Worm (Caenorhabditis elegans) whole organism, young adult: ENCODE results near the gene sri-78.

Experiments used
- B0019.2 ChIP-seq: fragments of 200-800 bp; sonication (Bioruptor generic); conservative IDR thresholded peaks from 2 replicates; pipeline ENCODE4 v1.3.6; 2022; ENCODE audit warnings: missing genetic modification reagents, missing genetic modification characterization, missing compliant biosample characterization
- B0261.1 ChIP-seq: sonication (generic microtip); optimal IDR thresholded peaks from 2 replicates; lab custom pipeline; 2016; ENCODE audit warnings: mild to moderate bottlenecking, missing genetic modification characterization, moderate library complexity, missing compliant biosample characterization
- F39B2.1 ChIP-seq: fragments of 200-800 bp; sonication (Bioruptor generic); IDR thresholded peaks from 2 replicates; pipeline ENCODE4 v1.3.6; 2022; ENCODE audit warnings: missing genetic modification reagents, missing genetic modification characterization, missing compliant biosample characterization
- F57A8.1 ChIP-seq: fragments of 200-800 bp; sonication (Bioruptor generic); optimal IDR thresholded peaks from 2 replicates; lab custom pipeline; 2018; ENCODE audit warnings: mild to moderate bottlenecking, missing genetic modification characterization, moderate library complexity, missing compliant biosample characterization
- aptf-3 ChIP-seq: fragments of 200-800 bp; sonication (Bioruptor generic); IDR thresholded peaks from 2 replicates; pipeline ENCODE4 v1.3.6; 2022; ENCODE audit warnings: missing genetic modification characterization, missing compliant biosample characterization
- cebp-1 ChIP-seq, 2 experiments: fragments of 200-800 bp in 1 of 2; sonication (Bioruptor generic) in 1 of 2; sonication (generic microtip) in 1 of 2; IDR thresholded peaks in 1 of 2; optimal IDR thresholded peaks in 1 of 2; 2 replicates each; pipeline versions ENCODE4 v1.3.6 to Lab custom; 2017 to 2022; ENCODE audit warnings: missing compliant biosample characterization in 2 of 2, missing genetic modification characterization in 2 of 2, mild to moderate bottlenecking in 1 of 2, missing genetic modification reagents in 1 of 2, moderate library complexity in 1 of 2
- madf-10 ChIP-seq: sonication (generic microtip); optimal IDR thresholded peaks from 2 replicates; lab custom pipeline; 2016; ENCODE audit warnings: mild to moderate bottlenecking, missing genetic modification characterization, missing compliant biosample characterization
- nfya-1 ChIP-seq: sonication (generic microtip); optimal IDR thresholded peaks from 2 replicates; lab custom pipeline; 2017; ENCODE audit warnings: antibody characterized with exemption, missing compliant biosample characterization, missing genetic modification characterization, borderline replicate concordance; ENCODE audit not compliant: insufficient read depth
- sea-2 ChIP-seq: fragments of 200-800 bp; sonication (Bioruptor generic); IDR thresholded peaks from 2 replicates; pipeline ENCODE4 v1.3.6; 2022; ENCODE audit warnings: missing genetic modification characterization, missing compliant biosample characterization
- ztf-22 ChIP-seq: fragments of 200-800 bp; sonication (Bioruptor generic); optimal IDR thresholded peaks from 2 replicates; lab custom pipeline; 2018; ENCODE audit warnings: mild to moderate bottlenecking, missing genetic modification characterization, moderate library complexity, missing compliant biosample characterization
- ztf-28 ChIP-seq: fragments of 200-800 bp; sonication (Bioruptor generic); IDR thresholded peaks from 2 replicates; pipeline ENCODE4 v1.3.6; 2022; ENCODE audit warnings: missing genetic modification reagents, missing genetic modification characterization, missing compliant biosample characterization

sri-78 gene

ce11 chrII:3234725-3235124 is 49.8 kb downstream of the sri-78 start, which contains the start of gene C17F4.8:
Gene C17F4.8 (minus strand): TSS chrII:3234825.
- TF ChIP-seq aptf-3 (GFP tag; lab: Robert Waterston, UW), result no peak
- TF ChIP-seq ztf-22 (GFP tag; lab: Kevin White, UChicago), result no peak
- no peak for TF ChIP-seq madf-10 (tag; lab: Kevin White, UChicago)
- TF ChIP-seq F57A8.1 (GFP tag; lab: Kevin White, UChicago), result no peak
- no peak for TF ChIP-seq sea-2 (GFP tag; lab: Robert Waterston, UW)
- TF ChIP-seq nfya-1, result no peak
- no peak for TF ChIP-seq cebp-1 (GFP tag; IDR thresholded peaks at IDR 0.05; lab: Robert Waterston, UW)
- TF ChIP-seq cebp-1 (tag; optimal IDR thresholded peaks at IDR 0.05; lab: Kevin White, UChicago), result no peak
- TF ChIP-seq B0019.2, result no peak
- TF ChIP-seq B0261.1 (tag; lab: Kevin White, UChicago), result no peak
- TF ChIP-seq ztf-28, result no peak
- TF ChIP-seq F39B2.1 (GFP tag; lab: Robert Waterston, UW), result no peak
